Fruit fly (Drosophila melanogaster) whole organism, embryonic: Measurements from ENCODE around the gene Tasp1.

Experiments
- ATbp ChIP-seq: fragments of 200-800 bp; sonication (Bioruptor generic); optimal IDR thresholded peaks from 2 replicates; lab custom pipeline; 2017; ENCODE audit warnings: missing biosample characterization, mild to moderate bottlenecking, missing genetic modification characterization, missing genetic modification reagents
- BtbVII ChIP-seq: fragments of 200-800 bp; sonication (Bioruptor generic); optimal IDR thresholded peaks from 3 replicates; lab custom pipeline; 2017; ENCODE audit warnings: missing biosample characterization, mild to moderate bottlenecking, missing genetic modification characterization
- CG11247 ChIP-seq: fragments of 200-800 bp; sonication (Bioruptor generic); IDR thresholded peaks from 2 replicates; pipeline ENCODE4 v1.3.6; 2022; ENCODE audit warnings: missing biosample characterization, missing genetic modification characterization
- CG12299 ChIP-seq: fragments of 200-800 bp; sonication (Bioruptor generic); optimal IDR thresholded peaks from 2 replicates; lab custom pipeline; 2018; ENCODE audit warnings: missing biosample characterization, mild to moderate bottlenecking, missing genetic modification characterization
- CG14014 ChIP-seq: fragments of 200-800 bp; sonication (Bioruptor generic); IDR thresholded peaks from 2 replicates; pipeline ENCODE4 v1.3.6; 2022; ENCODE audit warnings: missing biosample characterization, missing genetic modification characterization
- CG14965 ChIP-seq: fragments of 200-800 bp; sonication (Bioruptor generic); optimal IDR thresholded peaks from 2 replicates; lab custom pipeline; 2016; ENCODE audit warnings: missing biosample characterization, missing genetic modification characterization, borderline replicate concordance
- CG15011 ChIP-seq: fragments of 200-800 bp; sonication (Bioruptor generic); optimal IDR thresholded peaks from 3 replicates; lab custom pipeline; 2018; ENCODE audit warnings: missing biosample characterization, mild to moderate bottlenecking, missing genetic modification characterization
- CG15269 ChIP-seq: fragments of 200-800 bp; sonication (Bioruptor generic); optimal IDR thresholded peaks from 2 replicates; lab custom pipeline; 2018; ENCODE audit warnings: missing biosample characterization, mild to moderate bottlenecking, missing genetic modification characterization, moderate library complexity
- CG15479 ChIP-seq: fragments of 200-800 bp; sonication (Bioruptor generic); optimal IDR thresholded peaks from 3 replicates; lab custom pipeline; 2019; ENCODE audit warnings: missing biosample characterization, mild to moderate bottlenecking, missing genetic modification characterization, moderate library complexity
- CG17612 ChIP-seq: fragments of 200-800 bp; sonication (Bioruptor generic); IDR thresholded peaks from 2 replicates; pipeline ENCODE4 v1.3.6; 2022; ENCODE audit warnings: missing biosample characterization, missing genetic modification characterization
- CG1792 ChIP-seq: fragments of 200-800 bp; sonication (Bioruptor generic); optimal IDR thresholded peaks from 2 replicates; lab custom pipeline; 2016; ENCODE audit warnings: missing biosample characterization, missing genetic modification characterization
- CG6175 ChIP-seq: fragments of 200-800 bp; sonication (Bioruptor generic); IDR thresholded peaks from 3 replicates; pipeline ENCODE4 v1.3.6; 2022; ENCODE audit warnings: missing biosample characterization, missing genetic modification characterization
- CG8388 ChIP-seq: fragments of 200-800 bp; sonication (Bioruptor generic); optimal IDR thresholded peaks from 2 replicates; lab custom pipeline; 2019; ENCODE audit warnings: missing biosample characterization, mild to moderate bottlenecking, missing genetic modification characterization, moderate library complexity
- CrebB ChIP-seq: fragments of 200-800 bp; sonication (Bioruptor generic); optimal IDR thresholded peaks from 3 replicates; lab custom pipeline; 2018; ENCODE audit warnings: missing biosample characterization, mild to moderate bottlenecking, missing genetic modification characterization
- D19A ChIP-seq: fragments of 200-800 bp; optimal IDR thresholded peaks from 3 replicates; lab custom pipeline; 2019; ENCODE audit warnings: missing biosample characterization, mild to moderate bottlenecking, missing genetic modification characterization, moderate library complexity
- Deaf1 ChIP-seq: fragments of 200-800 bp; optimal IDR thresholded peaks from 3 replicates; lab custom pipeline; 2019; ENCODE audit warnings: missing biosample characterization, mild to moderate bottlenecking, missing genetic modification characterization, moderate library complexity
- E2f1 ChIP-seq: fragments of 200-800 bp; sonication (Bioruptor generic); IDR thresholded peaks from 2 replicates; pipeline ENCODE4 v1.3.6; 2022; ENCODE audit warnings: missing biosample characterization, missing genetic modification characterization
- Hr3 ChIP-seq: fragments of 200-800 bp; sonication (Bioruptor generic); optimal IDR thresholded peaks from 3 replicates; lab custom pipeline; 2016; ENCODE audit warnings: missing biosample characterization, missing genetic modification characterization
- Kr ChIP-seq: fragments of 200-800 bp; sonication (Bioruptor generic); optimal IDR thresholded peaks from 2 replicates; lab custom pipeline; 2017; ENCODE audit warnings: missing biosample characterization, mild to moderate bottlenecking, missing genetic modification characterization
- Lhr ChIP-seq: fragments of 200-800 bp; sonication (Bioruptor generic); optimal IDR thresholded peaks from 3 replicates; lab custom pipeline; 2017; ENCODE audit warnings: mild to moderate bottlenecking, missing biosample characterization, missing genetic modification reagents, missing genetic modification characterization
- Nf-YC ChIP-seq: fragments of 200-800 bp; optimal IDR thresholded peaks from 3 replicates; lab custom pipeline; 2019; ENCODE audit warnings: missing biosample characterization, mild to moderate bottlenecking, missing genetic modification characterization, moderate library complexity
- Six4 ChIP-seq: fragments of 200-800 bp; sonication (Bioruptor generic); optimal IDR thresholded peaks from 2 replicates; lab custom pipeline; 2016; ENCODE audit warnings: missing biosample characterization, missing genetic modification characterization
- Sox100B ChIP-seq: fragments of 200-800 bp; sonication (Bioruptor generic); optimal IDR thresholded peaks from 3 replicates; lab custom pipeline; 2018; ENCODE audit warnings: missing biosample characterization, mild to moderate bottlenecking, missing genetic modification characterization
- Spps ChIP-seq: fragments of 200-800 bp; sonication (Bioruptor generic); optimal IDR thresholded peaks from 2 replicates; lab custom pipeline; 2018; ENCODE audit warnings: missing biosample characterization, mild to moderate bottlenecking, missing genetic modification characterization
- TFAM ChIP-seq: fragments of 200-800 bp; sonication (Bioruptor generic); optimal IDR thresholded peaks from 2 replicates; lab custom pipeline; 2017; ENCODE audit warnings: missing biosample characterization, missing genetic modification characterization, inconsistent platforms
- Tbp ChIP-seq: fragments of >200 bp; optimal IDR thresholded peaks from 2 replicates; lab custom pipeline; 2018; ENCODE audit warnings: missing biosample characterization, missing genetic modification characterization
- ato ChIP-seq: fragments of 200-800 bp; sonication (Bioruptor generic); IDR thresholded peaks from 2 replicates; pipeline ENCODE4 v1.3.6; 2022; ENCODE audit warnings: missing biosample characterization, missing genetic modification characterization; ENCODE audit not compliant: partially characterized antibody
- cad ChIP-seq: fragments of >200 bp; optimal IDR thresholded peaks from 2 replicates; lab custom pipeline; 2017; ENCODE audit warnings: missing biosample characterization, missing genetic modification characterization
- chinmo ChIP-seq: fragments of 200-800 bp; sonication (Bioruptor generic); IDR thresholded peaks from 4 replicates; pipeline ENCODE4 v1.3.6; 2022; ENCODE audit warnings: missing biosample characterization, missing genetic modification characterization; ENCODE audit not compliant: partially characterized antibody
- chm ChIP-seq: fragments of 200-800 bp; sonication (Bioruptor generic); IDR thresholded peaks from 2 replicates; pipeline ENCODE4 v1.3.6; 2022; ENCODE audit warnings: missing biosample characterization, missing genetic modification characterization
- dan ChIP-seq: fragments of 200-800 bp; sonication (Bioruptor generic); IDR thresholded peaks from 2 replicates; pipeline ENCODE4 v1.3.6; 2022; ENCODE audit warnings: missing biosample characterization, missing genetic modification characterization
- ems ChIP-seq: fragments of 200-800 bp; sonication (Bioruptor generic); optimal IDR thresholded peaks from 3 replicates; lab custom pipeline; 2016; ENCODE audit warnings: missing biosample characterization, missing genetic modification characterization
- en ChIP-seq: fragments of 200-800 bp; sonication (Bioruptor generic); optimal IDR thresholded peaks from 2 replicates; lab custom pipeline; 2016; ENCODE audit warnings: missing biosample characterization, missing genetic modification characterization
- fd102C ChIP-seq: fragments of 200-800 bp; sonication (Bioruptor generic); optimal IDR thresholded peaks from 2 replicates; lab custom pipeline; 2018; ENCODE audit warnings: missing biosample characterization, mild to moderate bottlenecking, missing genetic modification characterization, moderate library complexity
- gsb ChIP-seq: fragments of 200-800 bp; sonication (Bioruptor generic); IDR thresholded peaks from 2 replicates; pipeline ENCODE4 v1.3.6; 2022; ENCODE audit warnings: missing biosample characterization, missing genetic modification characterization
- inv ChIP-seq: fragments of 200-800 bp; sonication (Bioruptor generic); IDR thresholded peaks from 2 replicates; pipeline ENCODE4 v1.3.6; 2022; ENCODE audit warnings: missing biosample characterization, missing genetic modification characterization; ENCODE audit not compliant: partially characterized antibody
- jing ChIP-seq: fragments of 200-800 bp; sonication (Bioruptor generic); optimal IDR thresholded peaks from 2 replicates; lab custom pipeline; 2018; ENCODE audit warnings: missing biosample characterization, mild to moderate bottlenecking, missing genetic modification characterization
- klu ChIP-seq: fragments of 200-800 bp; sonication (Bioruptor generic); IDR thresholded peaks from 2 replicates; pipeline ENCODE4 v1.3.6; 2022; ENCODE audit warnings: missing biosample characterization, missing genetic modification characterization
- lbe ChIP-seq: fragments of 200-800 bp; sonication (Bioruptor generic); optimal IDR thresholded peaks from 2 replicates; lab custom pipeline; 2016; ENCODE audit warnings: missing biosample characterization, mild to moderate bottlenecking, missing genetic modification characterization
- lola ChIP-seq, 3 experiments: fragments of >200 bp in 2 of 3; fragments of 200-800 bp in 1 of 3; sonication (Bioruptor generic) in 1 of 3; optimal IDR thresholded peaks; 2 replicates each; lab custom pipeline; 2017 to 2019; ENCODE audit warnings: missing biosample characterization in 3 of 3, missing genetic modification characterization in 3 of 3, mild to moderate bottlenecking in 1 of 3, moderate library complexity in 1 of 3
- maf-S ChIP-seq: fragments of 200-800 bp; sonication (Bioruptor generic); optimal IDR thresholded peaks from 2 replicates; lab custom pipeline; 2016; ENCODE audit warnings: missing biosample characterization, missing genetic modification characterization
- peb ChIP-seq: fragments of 200-800 bp; sonication (Bioruptor generic); IDR thresholded peaks from 2 replicates; pipeline ENCODE4 v1.3.6; 2022; ENCODE audit warnings: missing biosample characterization, missing genetic modification characterization
- pros ChIP-seq: fragments of 200-800 bp; sonication (Bioruptor generic); optimal IDR thresholded peaks from 3 replicates; lab custom pipeline; 2019; ENCODE audit warnings: missing biosample characterization, mild to moderate bottlenecking, missing genetic modification characterization, moderate library complexity
- rib ChIP-seq: fragments of 200-800 bp; sonication (Bioruptor generic); IDR thresholded peaks from 2 replicates; pipeline ENCODE4 v1.3.6; 2022; ENCODE audit warnings: missing biosample characterization, missing genetic modification characterization
- salm ChIP-seq: fragments of 200-800 bp; sonication (Bioruptor generic); optimal IDR thresholded peaks from 2 replicates; lab custom pipeline; 2018; ENCODE audit warnings: missing biosample characterization, mild to moderate bottlenecking, missing genetic modification characterization
- sob ChIP-seq: fragments of 200-800 bp; sonication (Bioruptor generic); IDR thresholded peaks from 2 replicates; pipeline ENCODE4 v1.3.6; 2022; ENCODE audit warnings: missing biosample characterization, missing genetic modification characterization
- stc ChIP-seq: fragments of 200-800 bp; sonication (Bioruptor generic); IDR thresholded peaks from 2 replicates; pipeline ENCODE4 v1.3.6; 2022; ENCODE audit warnings: missing biosample characterization, missing genetic modification characterization
- unc-4 ChIP-seq: fragments of 200-800 bp; sonication (Bioruptor generic); IDR thresholded peaks from 2 replicates; pipeline ENCODE4 v1.3.6; 2022; ENCODE audit warnings: missing biosample characterization, missing genetic modification characterization; ENCODE audit not compliant: partially characterized antibody
- z ChIP-seq: fragments of 200-800 bp; sonication (Bioruptor generic); IDR thresholded peaks from 3 replicates; pipeline ENCODE4 v1.3.6; 2022; ENCODE audit warnings: missing biosample characterization, missing genetic modification characterization
- zen ChIP-seq: fragments of 200-800 bp; sonication (Bioruptor generic); optimal IDR thresholded peaks from 3 replicates; lab custom pipeline; 2018; ENCODE audit warnings: missing biosample characterization, mild to moderate bottlenecking, missing genetic modification characterization, moderate library complexity

Gene Tasp1

dm6 chr3L:16037048-16037477, 50.3 kb downstream of the Tasp1 start (continued):
- peak; percentile 67 for TF ChIP-seq Nf-YC (tag; lab: Kevin White, UChicago)
- peak; percentile 36; the same call in 1 of the 2 replicates for TF ChIP-seq CG17612 (GFP tag; lab: Robert Waterston, UW)
- TF ChIP-seq ems (GFP tag; lab: Kevin White, UChicago): peak; percentile 61
- peak; percentile 41 for TF ChIP-seq en
- no peak for TF ChIP-seq cad (GFP tag; lab: Kevin White, UChicago)
- TF ChIP-seq Sox100B (GFP tag; lab: Kevin White, UChicago): peak; percentile 36
- TF ChIP-seq Hr3 (GFP tag; lab: Kevin White, UChicago): peak; percentile 64
- peak in 1 of 3 experiments; percentile 55 for TF ChIP-seq lola (GFP tag; optimal IDR thresholded peaks at IDR 0.05; lab: Kevin White, UChicago)
- no peak; the same call in 1 of the 2 replicates for TF ChIP-seq klu (GFP tag; lab: Robert Waterston, UW)
- TF ChIP-seq CG14965 (GFP tag; lab: Kevin White, UChicago): no peak
- peak; percentile 78 for TF ChIP-seq stc (GFP tag; lab: Robert Waterston, UW)
- peak; percentile 87 for TF ChIP-seq sob (GFP tag; lab: Robert Waterston, UW)
- peak; percentile 63 for TF ChIP-seq ATbp (GFP tag; lab: Kevin White, UChicago)
- no peak for TF ChIP-seq Tbp (GFP tag; lab: Kevin White, UChicago)
- peak; percentile 79 for TF ChIP-seq E2f1 (GFP tag; lab: Robert Waterston, UW)
- peak; percentile 68 for TF ChIP-seq CG8388 (GFP tag; lab: Kevin White, UChicago)
- TF ChIP-seq chinmo: 0 out of 4 replicates have a peak, but pooled peaks have one; percentile 43
- TF ChIP-seq salm: peak; percentile 46
- peak; percentile 65; the same call in 1 of the 2 replicates for TF ChIP-seq ato (GFP tag; lab: Robert Waterston, UW)
- peak; percentile 41 for TF ChIP-seq Deaf1 (tag; lab: Kevin White, UChicago)
- peak; percentile 27 for TF ChIP-seq jing
- TF ChIP-seq CG12299: peak; percentile 62
- TF ChIP-seq CG15479 (GFP tag; lab: Kevin White, UChicago): no peak
- TF ChIP-seq D19A: peak; percentile 37
- TF ChIP-seq Kr (GFP tag; lab: Kevin White, UChicago): no peak
- TF ChIP-seq CG1792 (GFP tag; lab: Kevin White, UChicago): peak; percentile 68
- TF ChIP-seq CG15269: peak; percentile 80
- peak; percentile 70 for TF ChIP-seq CG11247 (GFP tag; lab: Robert Waterston, UW)
- TF ChIP-seq Spps (tag; lab: Kevin White, UChicago): peak; percentile 60
- TF ChIP-seq BtbVII (GFP tag; lab: Kevin White, UChicago): peak; percentile 33
- TF ChIP-seq TFAM (GFP tag; lab: Kevin White, UChicago): no peak
- TF ChIP-seq CrebB (tag; lab: Kevin White, UChicago): peak; percentile 86
- no peak for TF ChIP-seq dan (GFP tag; lab: Robert Waterston, UW)
- TF ChIP-seq rib (GFP tag; lab: Robert Waterston, UW): peak; percentile 29
- TF ChIP-seq CG15011: no peak
- TF ChIP-seq pros (GFP tag; lab: Kevin White, UChicago): no peak
- peak; percentile 81 for TF ChIP-seq chm (GFP tag; lab: Robert Waterston, UW)
- peak; percentile 74 for TF ChIP-seq Six4 (GFP tag; lab: Kevin White, UChicago)
- no peak; the same call in 1 of the 2 replicates for TF ChIP-seq inv (GFP tag; lab: Robert Waterston, UW)
- TF ChIP-seq Lhr: peak; percentile 99
- peak; percentile 51; the same call in 1 of the 2 replicates for TF ChIP-seq peb (GFP tag; lab: Robert Waterston, UW)
- peak; percentile 26 for TF ChIP-seq fd102C
- TF ChIP-seq CG14014 (GFP tag; lab: Robert Waterston, UW): peak; percentile 74
- peak; percentile 67 for TF ChIP-seq maf-S
- TF ChIP-seq gsb (GFP tag; lab: Robert Waterston, UW): peak; percentile 72
- TF ChIP-seq z: no peak
- peak; percentile 61 for TF ChIP-seq unc-4 (GFP tag; lab: Robert Waterston, UW)
- TF ChIP-seq zen: peak; percentile 75
- peak; percentile 18 for TF ChIP-seq lbe (GFP tag; lab: Kevin White, UChicago)
- 0 out of 3 replicates have a peak, but pooled peaks have one; percentile 37 for TF ChIP-seq CG6175 (GFP tag; lab: Robert Waterston, UW)
